Fruit fly (Drosophila melanogaster) Kc167 (cell line): ENCODE results near the gene for.

Experiments used
- Myc ChIP-seq: fragments of >200 bp; optimal IDR thresholded peaks from 2 replicates; lab custom pipeline; 2017; ENCODE audit warnings: missing external identifiers
- h ChIP-seq: fragments of >200 bp; optimal IDR thresholded peaks from 3 replicates; lab custom pipeline; 2018; ENCODE audit warnings: missing external identifiers
- psq ChIP-seq: fragments of >200 bp; optimal IDR thresholded peaks from 2 replicates; lab custom pipeline; 2017; ENCODE audit warnings: missing external identifiers
- ttk ChIP-seq: sonication (Bioruptor generic); optimal IDR thresholded peaks from 2 replicates; lab custom pipeline; 2017; ENCODE audit warnings: missing external identifiers

DNA sequence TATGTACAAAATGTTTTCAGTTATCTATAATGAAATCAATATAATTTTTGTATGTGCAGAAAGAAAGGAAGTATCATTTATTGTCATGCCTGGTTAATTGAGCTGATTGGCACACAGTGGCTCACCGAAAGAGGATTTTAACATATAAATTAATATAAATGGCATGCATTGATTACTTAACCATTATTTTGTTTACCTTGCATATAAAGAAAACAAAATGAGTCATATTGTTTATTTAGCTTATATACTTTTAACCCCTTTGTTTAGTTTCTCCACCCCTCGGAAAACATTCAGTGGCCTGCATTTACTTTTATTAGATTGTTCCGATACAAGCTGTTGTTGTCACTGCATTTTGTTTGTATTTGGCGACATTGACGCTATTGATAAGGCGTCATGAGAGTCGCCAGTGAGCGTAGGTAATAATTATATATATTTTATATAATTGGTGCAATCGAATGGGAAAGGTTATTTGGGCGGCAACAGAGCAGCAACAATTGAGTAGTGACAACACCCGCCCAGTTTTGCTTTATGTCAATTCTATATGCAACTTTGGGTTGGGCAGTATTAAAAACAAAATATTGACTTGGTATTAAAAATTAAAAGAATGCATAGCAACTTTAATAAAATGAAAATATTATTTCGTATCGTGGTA lies 9.1 kb downstream of the for start:
- TF ChIP-seq ttk (lab: Kevin White, UChicago) (no peak), Myc (no peak), psq (lab: Kevin White, UChicago) (no peak), h (no peak)
